Worm (Caenorhabditis elegans): ENCODE data around the gene zfp-3.

The zfp-3 gene

DNA sequence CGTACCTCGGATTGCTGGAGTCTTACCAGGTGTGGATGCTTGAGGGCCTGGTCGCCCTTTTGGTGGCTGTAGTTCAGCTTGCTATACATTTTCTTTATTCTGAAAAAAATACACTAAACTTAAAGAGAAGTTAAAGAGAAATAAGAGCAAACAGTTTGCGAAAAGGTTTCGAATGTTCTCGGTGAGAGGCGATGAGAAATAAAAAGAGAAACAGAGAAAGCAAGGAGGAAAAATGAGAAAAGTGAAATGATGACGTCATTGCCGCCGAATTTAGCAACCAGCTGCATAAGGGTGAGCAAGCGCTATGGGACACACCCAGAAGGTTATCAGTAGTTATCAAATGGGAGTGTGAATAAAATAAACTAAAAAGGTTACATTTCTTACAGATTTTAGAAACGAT, 7.3 kb upstream of the zfp-3 start, which contains the start of gene cebp-1:
TSS of gene cebp-1 (minus strand) at position 99 of the 400 bp plus-strand sequence.
- TF ChIP-seq nhr-90 (tag; optimal IDR thresholded peaks at IDR 0.05; ENCODE audit: poor library complexity) (no peak), elt-3 (tag; optimal IDR thresholded peaks at IDR 0.05) (no peak), skn-1 (tag; optimal IDR thresholded peaks at IDR 0.05) (peak; percentile 39), mef-2 (tag; optimal IDR thresholded peaks at IDR 0.05) (peak; percentile 59), unc-86 (tag; optimal IDR thresholded peaks at IDR 0.05) (no peak), mep-1 (tag; optimal IDR thresholded peaks at IDR 0.05) (peak; percentile 46), nhr-76 (tag; optimal IDR thresholded peaks at IDR 0.05) (no peak), efl-1 (optimal IDR thresholded peaks at IDR 0.05) (no peak), efl-1 (GFP tag; optimal IDR thresholded peaks at IDR 0.05 in 1 of 2) (peak in 1 of 2 experiments; percentile 69), egl-13 (tag; optimal IDR thresholded peaks at IDR 0.05) (no peak), dpl-1 (GFP tag; optimal IDR thresholded peaks at IDR 0.05) (no peak), C34B4.2 (tag; optimal IDR thresholded peaks at IDR 0.05) (no peak), ztf-4 (tag; optimal IDR thresholded peaks at IDR 0.05) (peak; percentile 22), nhr-19 (GFP tag; conservative IDR thresholded peaks at IDR 0.05) (0 out of 2 replicates have a peak, but pooled peaks have one; percentile 2), jun-1 (tag; optimal IDR thresholded peaks at IDR 0.05) (no peak), snu-23 (GFP tag; optimal IDR thresholded peaks at IDR 0.05) (no peak), fkh-4 (tag; optimal IDR thresholded peaks at IDR 0.05; ENCODE audit: borderline replicate concordance) (no peak), hpl-2 (GFP tag; optimal IDR thresholded peaks at IDR 0.05) (no peak), unc-30 (tag; optimal IDR thresholded peaks at IDR 0.05) (no peak), elt-2 (tag; optimal IDR thresholded peaks at IDR 0.05) (peak; percentile 21), ceh-82 (tag; optimal IDR thresholded peaks at IDR 0.05) (no peak), nhr-71 (tag; optimal IDR thresholded peaks at IDR 0.05) (peak; percentile 19), tlp-1 (tag; optimal IDR thresholded peaks at IDR 0.05) (no peak), zip-4 (GFP tag; optimal IDR thresholded peaks at IDR 0.05) (no peak), nhr-20 (tag; optimal IDR thresholded peaks at IDR 0.05) (no peak), pax-3 (tag; optimal IDR thresholded peaks at IDR 0.05) (no peak), aha-1 (tag; optimal IDR thresholded peaks at IDR 0.05) (no peak), lin-35 (GFP tag; optimal IDR thresholded peaks at IDR 0.05) (peak in 1 of 2 experiments; percentile 0), blmp-1 (tag; optimal IDR thresholded peaks at IDR 0.05) (peak; percentile 89), fkh-8 (tag; optimal IDR thresholded peaks at IDR 0.05) (no peak), rnt-1 (tag; optimal IDR thresholded peaks at IDR 0.05) (peak; percentile 10), nhr-77 (tag; optimal IDR thresholded peaks at IDR 0.05) (no peak), nhr-47 (tag; optimal IDR thresholded peaks at IDR 0.05) (no peak), F16B12.6 (tag; optimal IDR thresholded peaks at IDR 0.05) (no peak), swsn-7 (tag; optimal IDR thresholded peaks at IDR 0.05) (no peak), fkh-10 (GFP tag; optimal IDR thresholded peaks at IDR 0.05) (no peak)

DNA sequence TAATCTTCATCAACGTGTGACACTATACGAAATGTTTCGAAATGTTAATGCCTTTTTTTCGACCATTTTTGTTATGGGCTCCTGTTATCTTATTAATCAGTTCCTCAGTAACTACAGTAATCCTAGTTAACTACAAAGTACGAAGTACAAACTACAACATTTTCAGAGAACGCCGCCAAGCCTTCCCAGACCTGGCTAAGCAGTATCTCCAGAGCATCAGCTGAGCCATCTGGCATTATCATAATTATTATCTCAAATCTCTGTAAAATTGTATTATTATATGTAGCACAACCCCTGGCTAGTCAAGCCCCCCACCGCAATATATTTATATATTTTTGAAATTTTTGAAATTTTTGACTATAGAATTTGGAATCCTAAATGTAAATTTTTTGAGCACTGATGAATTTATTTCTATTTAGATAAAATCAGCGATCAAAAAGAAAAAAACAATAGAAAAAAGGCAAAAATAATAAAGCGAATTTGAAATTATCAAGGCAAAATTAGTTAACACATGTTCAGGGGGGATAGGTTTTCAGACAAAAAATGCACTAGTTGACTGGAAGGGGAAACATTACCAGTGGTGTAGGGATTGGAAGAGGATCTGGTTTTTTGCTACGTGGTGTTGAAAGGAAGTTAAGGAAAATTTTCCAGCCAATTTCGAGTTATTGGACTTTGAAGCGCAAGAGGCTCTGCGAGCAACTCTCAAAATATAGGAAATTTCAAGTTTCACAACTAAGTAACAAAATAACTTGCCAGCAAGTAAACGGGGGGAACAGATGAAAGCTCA, 5.6 kb upstream of the zfp-3 start:
- TF ChIP-seq aly-2 (tag; optimal IDR thresholded peaks at IDR 0.05) (peak; percentile 15), sptf-1 (tag; optimal IDR thresholded peaks at IDR 0.05) (no peak), lsy-2 (tag; optimal IDR thresholded peaks at IDR 0.05) (peak in 1 of 2 experiments; percentile 20), C16A3.4 (tag; optimal IDR thresholded peaks at IDR 0.05) (no peak), ama-1 (optimal IDR thresholded peaks at IDR 0.05) (peak; percentile 59), nhr-85 (tag) (peak; percentile 65), ztf-4 (tag; optimal IDR thresholded peaks at IDR 0.05) (peak; percentile 2)

Measured in whole organism, L1 larva.